Worm (Caenorhabditis elegans): ENCODE measurements around the gene mig-21.

- TF ChIP-seq mdl-1 (tag; optimal IDR thresholded peaks at IDR 0.05): no peak
- no peak for TF ChIP-seq nhr-6 (tag; optimal IDR thresholded peaks at IDR 0.05)
Observed at ce11 chrIII:5895913-5896312, 17.7 kb upstream of the mig-21 start, which contains the start of gene pxl-1.
